Worm (Caenorhabditis elegans): ENCODE measurements around the gene C49C8.6.

Gene C49C8.6

ce11 chrIV:8615314-8615713 lies 42.7 kb downstream of the C49C8.6 start:
- TF ChIP-seq fkh-6 (tag; optimal IDR thresholded peaks at IDR 0.05) (no peak), unc-42 (tag; optimal IDR thresholded peaks at IDR 0.05) (no peak), sdc-2 (tag; optimal IDR thresholded peaks at IDR 0.05) (no peak), sox-4 (tag; optimal IDR thresholded peaks at IDR 0.05) (no peak), odd-2 (tag; optimal IDR thresholded peaks at IDR 0.05) (no peak), zip-5 (tag; optimal IDR thresholded peaks at IDR 0.05) (no peak), unc-86 (tag; optimal IDR thresholded peaks at IDR 0.05) (no peak), che-1 (tag; optimal IDR thresholded peaks at IDR 0.05) (no peak), ceh-34 (tag; optimal IDR thresholded peaks at IDR 0.05) (no peak), elt-4 (tag; optimal IDR thresholded peaks at IDR 0.05) (no peak), fax-1 (tag; optimal IDR thresholded peaks at IDR 0.05) (no peak), T23F11.4 (GFP tag; optimal IDR thresholded peaks at IDR 0.05) (no peak), ceh-18 (tag; optimal IDR thresholded peaks at IDR 0.05) (no peak), unc-55 (GFP tag; optimal IDR thresholded peaks at IDR 0.05) (no peak), K09A11.1 (tag; optimal IDR thresholded peaks at IDR 0.05; ENCODE audit: insufficient read depth) (no peak), hlh-13 (GFP tag; optimal IDR thresholded peaks at IDR 0.05) (no peak), ceh-6 (GFP tag; optimal IDR thresholded peaks at IDR 0.05) (no peak)

- no peak for TF ChIP-seq elt-4 (tag; optimal IDR thresholded peaks at IDR 0.05)
- TF ChIP-seq ceh-24 (tag; optimal IDR thresholded peaks at IDR 0.05): no peak
Observed at ce11 chrIV:8614680-8615079, 43.3 kb downstream of the C49C8.6 start, which contains the start of gene cyp-33E3. Gene cyp-33E3, plus strand, starts transcription at chrIV:8614995.

ce11 chrIV:8611886-8612542 lies 46.0 kb downstream of the C49C8.6 start, which contains the start of the genes F42A9.17 and cyp-33E2:
Gene F42A9.17, minus strand, starts transcription at chrIV:8611936.
Gene cyp-33E2, plus strand, starts transcription at chrIV:8612334.
- TF ChIP-seq unc-86 (tag; optimal IDR thresholded peaks at IDR 0.05) (no peak), pax-1 (tag; optimal IDR thresholded peaks at IDR 0.05) (no peak), pag-3 (tag; optimal IDR thresholded peaks at IDR 0.05; ENCODE audit: borderline replicate concordance) (no peak), npax-4 (tag; optimal IDR thresholded peaks at IDR 0.05) (no peak), unc-55 (GFP tag; optimal IDR thresholded peaks at IDR 0.05) (no peak), unc-42 (tag; optimal IDR thresholded peaks at IDR 0.05) (no peak), lim-6 (tag; optimal IDR thresholded peaks at IDR 0.05) (no peak), ceh-18 (tag; optimal IDR thresholded peaks at IDR 0.05) (no peak), ceh-6 (GFP tag; optimal IDR thresholded peaks at IDR 0.05) (no peak), pat-9 (tag; optimal IDR thresholded peaks at IDR 0.05) (no peak), dve-1 (tag; optimal IDR thresholded peaks at IDR 0.05) (no peak), fkh-10 (GFP tag; optimal IDR thresholded peaks at IDR 0.05) (no peak), eyg-1 (tag; optimal IDR thresholded peaks at IDR 0.05) (no peak), Y22D7AL.16 (tag; optimal IDR thresholded peaks at IDR 0.05) (no peak)

- TF ChIP-seq lim-6 (tag; optimal IDR thresholded peaks at IDR 0.05) (no peak), pax-1 (tag; optimal IDR thresholded peaks at IDR 0.05) (no peak)
Observed at ce11 chrIV:8608934-8609333, 49.1 kb downstream of the C49C8.6 start, which contains the start of gene F42A9.6. Gene F42A9.6, plus strand, starts transcription at chrIV:8609234.

- TF ChIP-seq pros-1 (tag; optimal IDR thresholded peaks at IDR 0.05) (no peak), dve-1 (tag; optimal IDR thresholded peaks at IDR 0.05) (no peak), ceh-22 (tag; optimal IDR thresholded peaks at IDR 0.05) (no peak), C38D4.7 (GFP tag; optimal IDR thresholded peaks at IDR 0.05) (no peak), T23F11.4 (GFP tag; optimal IDR thresholded peaks at IDR 0.05) (no peak), syd-9 (tag; optimal IDR thresholded peaks at IDR 0.05) (no peak), ama-1 (optimal IDR thresholded peaks at IDR 0.05) (no peak)
Observed at ce11 chrIV:8608204-8608603, 49.8 kb downstream of the C49C8.6 start.

All from whole organism, late embryonic.